Worm (Caenorhabditis elegans) whole organism, L1 larva: ENCODE measurements around the gene str-165.

ENCODE experiments used
- C04F5.9 ChIP-seq: sonication (generic microtip); optimal IDR thresholded peaks from 2 replicates; lab custom pipeline; 2016; ENCODE audit warnings: missing genetic modification characterization, missing compliant biosample characterization
- C34B4.2 ChIP-seq: sonication (generic microtip); optimal IDR thresholded peaks from 2 replicates; lab custom pipeline; 2017; ENCODE audit warnings: mild to moderate bottlenecking, missing genetic modification characterization, missing compliant biosample characterization
- F16B12.6 ChIP-seq: fragments of 150-350 bp; optimal IDR thresholded peaks from 2 replicates; lab custom pipeline; 2014; ENCODE audit warnings: missing biosample characterization, missing genetic modification characterization
- Y116A8C.19 ChIP-seq: sonication (generic microtip); optimal IDR thresholded peaks from 2 replicates; lab custom pipeline; 2016; ENCODE audit warnings: missing compliant biosample characterization, missing genetic modification characterization, borderline replicate concordance
- ceh-82 ChIP-seq, 3 experiments: fragments of 150-350 bp in 1 of 3; sonication (generic microtip) in 2 of 3; optimal IDR thresholded peaks; 2 replicates each; lab custom pipeline; 2014 to 2017; ENCODE audit warnings: missing biosample characterization in 3 of 3, missing genetic modification characterization in 3 of 3
- ces-1 ChIP-seq: fragments of 150-350 bp; optimal IDR thresholded peaks from 2 replicates; lab custom pipeline; 2014; ENCODE audit warnings: missing biosample characterization, missing genetic modification reagents, missing genetic modification characterization
- dpl-1 ChIP-seq, 3 experiments: fragments of 150-350 bp in 2 of 3; sonication (generic microtip) in 1 of 3; optimal IDR thresholded peaks; 2 replicates each; lab custom pipeline; 2014 to 2017; ENCODE audit warnings: missing biosample characterization in 3 of 3, missing genetic modification characterization in 3 of 3, missing genetic modification reagents in 3 of 3
- efl-1 ChIP-seq, 4 experiments: fragments of 150-350 bp; optimal IDR thresholded peaks in 3 of 4; peaks in 1 of 4; 1 replicate in 1 of 4; 2 replicates in 3 of 4; lab custom pipeline; 2014; ENCODE audit warnings: missing biosample characterization in 2 of 4, missing genetic modification characterization in 2 of 4, missing genetic modification reagents in 2 of 4
- efl-3 ChIP-seq: fragments of 200-800 bp; sonication (Bioruptor generic); optimal IDR thresholded peaks from 2 replicates; lab custom pipeline; 2018; ENCODE audit warnings: mild to moderate bottlenecking, missing genetic modification characterization, missing compliant biosample characterization
- fkh-4 ChIP-seq: sonication (generic microtip); optimal IDR thresholded peaks from 2 replicates; lab custom pipeline; 2016; ENCODE audit warnings: missing compliant biosample characterization, missing genetic modification characterization, borderline replicate concordance
- lin-13 ChIP-seq: fragments of 150-350 bp; optimal IDR thresholded peaks from 2 replicates; lab custom pipeline; 2014; ENCODE audit warnings: missing biosample characterization, missing genetic modification reagents, missing genetic modification characterization
- lin-14 ChIP-seq: fragments of 200-800 bp; sonication (Bioruptor generic); optimal IDR thresholded peaks from 2 replicates; lab custom pipeline; 2018; ENCODE audit warnings: mild to moderate bottlenecking, missing genetic modification characterization, moderate library complexity, missing compliant biosample characterization
- lin-15B ChIP-seq: fragments of 150-350 bp; sonication (generic microtip); optimal IDR thresholded peaks from 3 replicates; lab custom pipeline; 2014; ENCODE audit warnings: missing biosample characterization, missing genetic modification characterization
- lin-39 ChIP-seq: fragments of 150-350 bp; optimal IDR thresholded peaks from 2 replicates; lab custom pipeline; 2014; ENCODE audit warnings: missing biosample characterization, missing genetic modification reagents, missing genetic modification characterization
- lir-3 ChIP-seq: sonication (generic microtip); optimal IDR thresholded peaks from 2 replicates; lab custom pipeline; 2016; ENCODE audit warnings: mild to moderate bottlenecking, missing genetic modification characterization, moderate library complexity, missing compliant biosample characterization; ENCODE audit not compliant: poor library complexity
- mdl-1 ChIP-seq, 2 experiments: fragments of 150-350 bp; optimal IDR thresholded peaks; 2 replicates each; lab custom pipeline; 2014 to 2017; ENCODE audit warnings: missing biosample characterization in 2 of 2, missing genetic modification characterization in 2 of 2, inconsistent platforms in 1 of 2
- mef-2 ChIP-seq: fragments of 150-350 bp; optimal IDR thresholded peaks from 2 replicates; lab custom pipeline; 2014; ENCODE audit warnings: missing biosample characterization, missing genetic modification characterization
- nhr-20 ChIP-seq: sonication (generic microtip); optimal IDR thresholded peaks from 2 replicates; lab custom pipeline; 2016; ENCODE audit warnings: mild to moderate bottlenecking, missing genetic modification characterization, missing compliant biosample characterization
- nhr-237 ChIP-seq: fragments of 150-350 bp; optimal IDR thresholded peaks from 2 replicates; lab custom pipeline; 2014; ENCODE audit warnings: missing biosample characterization, missing genetic modification characterization
- nhr-71 ChIP-seq: sonication (generic microtip); optimal IDR thresholded peaks from 2 replicates; lab custom pipeline; 2016; ENCODE audit warnings: mild to moderate bottlenecking, missing genetic modification characterization, moderate library complexity, missing compliant biosample characterization
- nhr-76 ChIP-seq: sonication (generic microtip); optimal IDR thresholded peaks from 2 replicates; lab custom pipeline; 2017; ENCODE audit warnings: missing biosample characterization, missing genetic modification characterization
- nhr-77 ChIP-seq: fragments of 150-350 bp; optimal IDR thresholded peaks from 2 replicates; lab custom pipeline; 2014; ENCODE audit warnings: missing biosample characterization, missing genetic modification characterization
- pqm-1 ChIP-seq: sonication (generic microtip); optimal IDR thresholded peaks from 3 replicates; lab custom pipeline; 2017; ENCODE audit warnings: missing biosample characterization, missing genetic modification characterization
- rnt-1 ChIP-seq: sonication (generic microtip); optimal IDR thresholded peaks from 2 replicates; lab custom pipeline; 2016; ENCODE audit warnings: mild to moderate bottlenecking, missing genetic modification characterization, moderate library complexity, missing compliant biosample characterization
- sup-37 ChIP-seq: fragments of 200-800 bp; sonication (Bioruptor generic); optimal IDR thresholded peaks from 2 replicates; lab custom pipeline; 2018; ENCODE audit warnings: mild to moderate bottlenecking, missing genetic modification characterization, missing compliant biosample characterization
- swsn-7 ChIP-seq: sonication (generic microtip); optimal IDR thresholded peaks from 2 replicates; lab custom pipeline; 2016; ENCODE audit warnings: missing genetic modification characterization, missing compliant biosample characterization
- tlp-1 ChIP-seq: fragments of 150-350 bp; optimal IDR thresholded peaks from 2 replicates; lab custom pipeline; 2014; ENCODE audit warnings: missing biosample characterization, missing genetic modification characterization
- unc-62 ChIP-seq: fragments of 150-350 bp; optimal IDR thresholded peaks from 2 replicates; lab custom pipeline; 2014; ENCODE audit warnings: missing biosample characterization, missing genetic modification reagents, missing genetic modification characterization
- unc-86 ChIP-seq: sonication (generic microtip); optimal IDR thresholded peaks from 2 replicates; lab custom pipeline; 2016; ENCODE audit warnings: missing genetic modification characterization, missing compliant biosample characterization
- unc-98 ChIP-seq: fragments of 200-800 bp; sonication (Bioruptor generic); IDR thresholded peaks from 2 replicates; pipeline ENCODE4 v1.3.6; 2022; ENCODE audit warnings: missing genetic modification characterization, missing compliant biosample characterization
- ztf-11 ChIP-seq, 2 experiments: sonication (generic microtip); optimal IDR thresholded peaks; 2 replicates each; lab custom pipeline; 2016 to 2017; ENCODE audit warnings: missing genetic modification characterization in 2 of 2, missing biosample characterization in 1 of 2, missing compliant biosample characterization in 1 of 2

The str-165 gene

ce11 chrV:13848379-13848778, 17.5 kb downstream of the str-165 start, which contains the start of gene srx-133:
Gene srx-133, plus strand, starts transcription at chrV:13848679.
- TF ChIP-seq unc-62 (no peak), lin-13 (GFP tag; lab: Kevin White, UChicago) (no peak), F16B12.6 (tag; lab: Kevin White, UChicago) (no peak), efl-3 (GFP tag; lab: Kevin White, UChicago) (no peak), nhr-76 (no peak), pqm-1 (no peak), dpl-1 (GFP tag; optimal IDR thresholded peaks at IDR 0.05; lab: Kevin White, UChicago) (no peak), fkh-4 (tag; lab: Kevin White, UChicago) (no peak), mef-2 (tag; lab: Kevin White, UChicago) (no peak), mdl-1 (tag; optimal IDR thresholded peaks at IDR 0.05; lab: Kevin White, UChicago) (no peak), tlp-1 (tag; lab: Kevin White, UChicago) (no peak), efl-1 (optimal IDR thresholded peaks at IDR 0.05; lab: Kevin White, UChicago) (no peak), efl-1 (GFP tag; optimal IDR thresholded peaks at IDR 0.05 in 1 of 2; lab: Kevin White, UChicago) (no peak), lin-39 (no peak), ceh-82 (tag; optimal IDR thresholded peaks at IDR 0.05; lab: Kevin White, UChicago) (no peak), C04F5.9 (tag; lab: Kevin White, UChicago) (no peak), unc-86 (no peak)
- TF ChIP-seq, all 84 proteins: peak for 0

ce11 chrV:13850170-13850569, 19.3 kb downstream of the str-165 start, which contains the start of gene hpx-2:
Gene hpx-2, plus strand, starts transcription at chrV:13850470.
- TF ChIP-seq swsn-7 (no peak), rnt-1 (tag; lab: Kevin White, UChicago) (no peak), unc-98 (GFP tag; lab: Robert Waterston, UW) (no peak), lin-39 (no peak), lin-15B (tag; lab: Kevin White, UChicago) (no peak), fkh-4 (tag; lab: Kevin White, UChicago) (no peak), ces-1 (GFP tag; lab: Kevin White, UChicago) (no peak), Y116A8C.19 (tag; lab: Kevin White, UChicago) (no peak), lin-14 (GFP tag; lab: Kevin White, UChicago) (no peak), tlp-1 (tag; lab: Kevin White, UChicago) (no peak), sup-37 (GFP tag; lab: Kevin White, UChicago) (no peak), C34B4.2 (tag; lab: Kevin White, UChicago) (no peak), ztf-11 (tag; optimal IDR thresholded peaks at IDR 0.05; lab: Kevin White, UChicago) (no peak), mdl-1 (tag; optimal IDR thresholded peaks at IDR 0.05; lab: Kevin White, UChicago) (no peak)

ce11 chrV:13854306-13854705, 23.4 kb downstream of the str-165 start, which contains the start of gene ttr-21:
Gene ttr-21, minus strand, starts transcription at chrV:13854405.
- no peak for TF ChIP-seq nhr-237 (tag; lab: Kevin White, UChicago)
- TF ChIP-seq nhr-20 (tag; lab: Kevin White, UChicago) = peak; percentile 9

- TF ChIP-seq unc-98 (GFP tag; lab: Robert Waterston, UW) = no peak
- TF ChIP-seq ces-1 (GFP tag; lab: Kevin White, UChicago) = no peak
- TF ChIP-seq nhr-71 (tag; lab: Kevin White, UChicago) = no peak
- no peak for TF ChIP-seq nhr-77 (tag; lab: Kevin White, UChicago)
- no peak for TF ChIP-seq lir-3 (tag; lab: Kevin White, UChicago)
- TF ChIP-seq sup-37 (GFP tag; lab: Kevin White, UChicago) = no peak
- TF ChIP-seq rnt-1 (tag; lab: Kevin White, UChicago) = no peak
Measured at ce11 chrV:13856376-13856775, 25.5 kb downstream of the str-165 start, which contains the start of gene srx-134. Gene srx-134, minus strand, starts transcription at chrV:13856476.

- TF ChIP-seq rnt-1 (tag; lab: Kevin White, UChicago) = no peak
Measured at ce11 chrV:13857132-13857531, 26.2 kb downstream of the str-165 start, which contains the start of gene srx-136. Gene srx-136, plus strand, starts transcription at chrV:13857432.
